Worm (Caenorhabditis elegans) whole organism, L1 larva: ENCODE measurements around the gene eri-5.
A peak's percentile ranks its signal among the peaks of the same experiment; 100 is the strongest.

ENCODE experiments used
- C16A3.4 ChIP-seq: fragments of 150-350 bp; optimal IDR thresholded peaks from 2 replicates; lab custom pipeline; 2014; ENCODE audit warnings: missing biosample characterization, missing genetic modification characterization
- C34B4.2 ChIP-seq: sonication (generic microtip); optimal IDR thresholded peaks from 2 replicates; lab custom pipeline; 2017; ENCODE audit warnings: mild to moderate bottlenecking, missing genetic modification characterization, missing compliant biosample characterization
- Y116A8C.19 ChIP-seq: sonication (generic microtip); optimal IDR thresholded peaks from 2 replicates; lab custom pipeline; 2016; ENCODE audit warnings: missing compliant biosample characterization, missing genetic modification characterization, borderline replicate concordance
- aha-1 ChIP-seq: fragments of 150-350 bp; optimal IDR thresholded peaks from 2 replicates; lab custom pipeline; 2014; ENCODE audit warnings: missing biosample characterization, missing genetic modification characterization
- alr-1 ChIP-seq: fragments of 200-800 bp; sonication (Bioruptor generic); optimal IDR thresholded peaks from 2 replicates; lab custom pipeline; 2018; ENCODE audit warnings: borderline replicate concordance, mild to moderate bottlenecking, missing genetic modification characterization, missing compliant biosample characterization
- aly-2 ChIP-seq: fragments of 150-350 bp; optimal IDR thresholded peaks from 2 replicates; lab custom pipeline; 2014; ENCODE audit warnings: missing biosample characterization, missing genetic modification characterization
- ama-1 ChIP-seq: fragments of 150-350 bp; optimal IDR thresholded peaks from 2 replicates; lab custom pipeline; 2014
- blmp-1 ChIP-seq: fragments of 150-350 bp; optimal IDR thresholded peaks from 2 replicates; lab custom pipeline; 2014; ENCODE audit warnings: missing biosample characterization, missing genetic modification characterization
- ceh-63 ChIP-seq: fragments of 200-800 bp; sonication (Bioruptor generic); optimal IDR thresholded peaks from 2 replicates; lab custom pipeline; 2018; ENCODE audit warnings: mild to moderate bottlenecking, missing genetic modification characterization, missing compliant biosample characterization
- ceh-8 ChIP-seq: fragments of 200-800 bp; sonication (Bioruptor generic); optimal IDR thresholded peaks from 2 replicates; lab custom pipeline; 2018; ENCODE audit warnings: mild to moderate bottlenecking, missing genetic modification characterization, moderate library complexity, missing compliant biosample characterization
- ceh-82 ChIP-seq, 3 experiments: fragments of 150-350 bp in 1 of 3; sonication (generic microtip) in 2 of 3; optimal IDR thresholded peaks; 2 replicates each; lab custom pipeline; 2014 to 2017; ENCODE audit warnings: missing biosample characterization in 3 of 3, missing genetic modification characterization in 3 of 3
- ceh-88 ChIP-seq: fragments of 200-800 bp; sonication (Bioruptor generic); IDR thresholded peaks from 2 replicates; pipeline ENCODE4 v1.3.6; 2022; ENCODE audit warnings: missing genetic modification characterization, missing compliant biosample characterization
- ceh-90 ChIP-seq: sonication (generic microtip); optimal IDR thresholded peaks from 2 replicates; lab custom pipeline; 2016; ENCODE audit warnings: missing genetic modification characterization, missing compliant biosample characterization
- ces-1 ChIP-seq: fragments of 150-350 bp; optimal IDR thresholded peaks from 2 replicates; lab custom pipeline; 2014; ENCODE audit warnings: missing biosample characterization, missing genetic modification reagents, missing genetic modification characterization
- dpl-1 ChIP-seq, 3 experiments: fragments of 150-350 bp in 2 of 3; sonication (generic microtip) in 1 of 3; optimal IDR thresholded peaks; 2 replicates each; lab custom pipeline; 2014 to 2017; ENCODE audit warnings: missing biosample characterization in 3 of 3, missing genetic modification characterization in 3 of 3, missing genetic modification reagents in 3 of 3
- dsc-1 ChIP-seq: sonication (generic microtip); optimal IDR thresholded peaks from 2 replicates; lab custom pipeline; 2016; ENCODE audit warnings: mild to moderate bottlenecking, missing genetic modification characterization, missing compliant biosample characterization
- efl-1 ChIP-seq, 4 experiments: fragments of 150-350 bp; optimal IDR thresholded peaks in 3 of 4; peaks in 1 of 4; 1 replicate in 1 of 4; 2 replicates in 3 of 4; lab custom pipeline; 2014; ENCODE audit warnings: missing biosample characterization in 2 of 4, missing genetic modification characterization in 2 of 4, missing genetic modification reagents in 2 of 4
- egl-13 ChIP-seq: sonication (generic microtip); optimal IDR thresholded peaks from 2 replicates; lab custom pipeline; 2016; ENCODE audit warnings: missing genotype, missing genetic modification reagents, missing genetic modification characterization, missing compliant biosample characterization
- elt-3 ChIP-seq, 6 experiments: fragments of 150-350 bp in 1 of 6; sonication (generic microtip); optimal IDR thresholded peaks; 2 replicates each; lab custom pipeline; 2017 to 2018; ENCODE audit warnings: missing biosample characterization in 6 of 6, missing genetic modification characterization in 6 of 6, inconsistent platforms in 1 of 6
- fkh-10 ChIP-seq: sonication (generic microtip); optimal IDR thresholded peaks from 2 replicates; lab custom pipeline; 2017; ENCODE audit warnings: missing biosample characterization, missing genetic modification reagents, missing genetic modification characterization
- hlh-17 ChIP-seq: fragments of 200-800 bp; sonication (Bioruptor generic); optimal IDR thresholded peaks from 2 replicates; lab custom pipeline; 2018; ENCODE audit warnings: missing genetic modification characterization, mild to moderate bottlenecking, missing compliant biosample characterization, moderate library complexity, borderline replicate concordance
- hlh-4 ChIP-seq: sonication (generic microtip); optimal IDR thresholded peaks from 2 replicates; lab custom pipeline; 2016; ENCODE audit warnings: mild to moderate bottlenecking, missing genetic modification characterization, missing compliant biosample characterization
- irx-1 ChIP-seq: sonication (generic microtip); optimal IDR thresholded peaks from 2 replicates; lab custom pipeline; 2016; ENCODE audit warnings: missing genetic modification characterization, missing compliant biosample characterization
- lin-13 ChIP-seq: fragments of 150-350 bp; optimal IDR thresholded peaks from 2 replicates; lab custom pipeline; 2014; ENCODE audit warnings: missing biosample characterization, missing genetic modification reagents, missing genetic modification characterization
- lin-15B ChIP-seq: fragments of 150-350 bp; sonication (generic microtip); optimal IDR thresholded peaks from 3 replicates; lab custom pipeline; 2014; ENCODE audit warnings: missing biosample characterization, missing genetic modification characterization
- lin-35 ChIP-seq, 2 experiments: fragments of 150-350 bp; optimal IDR thresholded peaks; 2 replicates each; lab custom pipeline; 2014; ENCODE audit warnings: missing biosample characterization in 2 of 2, missing genetic modification characterization in 2 of 2, missing genetic modification reagents in 2 of 2
- lin-39 ChIP-seq: fragments of 150-350 bp; optimal IDR thresholded peaks from 2 replicates; lab custom pipeline; 2014; ENCODE audit warnings: missing biosample characterization, missing genetic modification reagents, missing genetic modification characterization
- lir-3 ChIP-seq: sonication (generic microtip); optimal IDR thresholded peaks from 2 replicates; lab custom pipeline; 2016; ENCODE audit warnings: mild to moderate bottlenecking, missing genetic modification characterization, moderate library complexity, missing compliant biosample characterization; ENCODE audit not compliant: poor library complexity
- lsy-2 ChIP-seq, 2 experiments: fragments of 150-350 bp; optimal IDR thresholded peaks; 2 replicates each; lab custom pipeline; 2014; ENCODE audit warnings: missing biosample characterization in 2 of 2, missing genetic modification characterization in 2 of 2
- mef-2 ChIP-seq: fragments of 150-350 bp; optimal IDR thresholded peaks from 2 replicates; lab custom pipeline; 2014; ENCODE audit warnings: missing biosample characterization, missing genetic modification characterization
- mep-1 ChIP-seq: fragments of 150-350 bp; optimal IDR thresholded peaks from 2 replicates; lab custom pipeline; 2014; ENCODE audit warnings: missing biosample characterization, missing genetic modification characterization
- nhr-11 ChIP-seq: fragments of 150-350 bp; optimal IDR thresholded peaks from 2 replicates; lab custom pipeline; 2014; ENCODE audit warnings: missing biosample characterization, missing genetic modification characterization
- nhr-20 ChIP-seq: sonication (generic microtip); optimal IDR thresholded peaks from 2 replicates; lab custom pipeline; 2016; ENCODE audit warnings: mild to moderate bottlenecking, missing genetic modification characterization, missing compliant biosample characterization
- nhr-237 ChIP-seq: fragments of 150-350 bp; optimal IDR thresholded peaks from 2 replicates; lab custom pipeline; 2014; ENCODE audit warnings: missing biosample characterization, missing genetic modification characterization
- nhr-47 ChIP-seq: sonication (generic microtip); optimal IDR thresholded peaks from 2 replicates; lab custom pipeline; 2016; ENCODE audit warnings: mild to moderate bottlenecking, missing genetic modification characterization, moderate library complexity, missing compliant biosample characterization
- nhr-76 ChIP-seq: sonication (generic microtip); optimal IDR thresholded peaks from 2 replicates; lab custom pipeline; 2017; ENCODE audit warnings: missing biosample characterization, missing genetic modification characterization
- nhr-77 ChIP-seq: fragments of 150-350 bp; optimal IDR thresholded peaks from 2 replicates; lab custom pipeline; 2014; ENCODE audit warnings: missing biosample characterization, missing genetic modification characterization
- nhr-84 ChIP-seq: sonication (generic microtip); optimal IDR thresholded peaks from 2 replicates; lab custom pipeline; 2017; ENCODE audit warnings: missing biosample characterization, missing genetic modification characterization
- nhr-85 ChIP-seq: sonication (generic microtip); peaks from one replicate; lab custom pipeline; 2016; ENCODE audit warnings: missing genetic modification characterization, inconsistent platforms, missing compliant biosample characterization
- pag-3 ChIP-seq: sonication (generic microtip); optimal IDR thresholded peaks from 2 replicates; lab custom pipeline; 2017; ENCODE audit warnings: missing genetic modification characterization, mild to moderate bottlenecking, missing compliant biosample characterization, antibody characterized with exemption, borderline replicate concordance; ENCODE audit not compliant: insufficient read depth
- pqm-1 ChIP-seq: sonication (generic microtip); optimal IDR thresholded peaks from 3 replicates; lab custom pipeline; 2017; ENCODE audit warnings: missing biosample characterization, missing genetic modification characterization
- skn-1 ChIP-seq: fragments of 150-350 bp; optimal IDR thresholded peaks from 2 replicates; lab custom pipeline; 2014; ENCODE audit warnings: missing biosample characterization, missing genetic modification characterization
- snpc-4 ChIP-seq: fragments of 150-350 bp; optimal IDR thresholded peaks from 2 replicates; lab custom pipeline; 2014; ENCODE audit warnings: missing biosample characterization, missing genetic modification characterization
- snu-23 ChIP-seq: sonication (generic microtip); optimal IDR thresholded peaks from 2 replicates; lab custom pipeline; 2016; ENCODE audit warnings: missing genetic modification characterization, missing compliant biosample characterization
- sup-37 ChIP-seq: fragments of 200-800 bp; sonication (Bioruptor generic); optimal IDR thresholded peaks from 2 replicates; lab custom pipeline; 2018; ENCODE audit warnings: mild to moderate bottlenecking, missing genetic modification characterization, missing compliant biosample characterization
- tlp-1 ChIP-seq: fragments of 150-350 bp; optimal IDR thresholded peaks from 2 replicates; lab custom pipeline; 2014; ENCODE audit warnings: missing biosample characterization, missing genetic modification characterization
- zag-1 ChIP-seq: fragments of 150-350 bp; optimal IDR thresholded peaks from 2 replicates; lab custom pipeline; 2014; ENCODE audit warnings: missing biosample characterization, missing genetic modification characterization
- zip-4 ChIP-seq: fragments of 200-800 bp; sonication (Bioruptor generic); optimal IDR thresholded peaks from 2 replicates; lab custom pipeline; 2018; ENCODE audit warnings: mild to moderate bottlenecking, missing genetic modification characterization, moderate library complexity, missing compliant biosample characterization
- ztf-11 ChIP-seq, 2 experiments: sonication (generic microtip); optimal IDR thresholded peaks; 2 replicates each; lab custom pipeline; 2016 to 2017; ENCODE audit warnings: missing genetic modification characterization in 2 of 2, missing biosample characterization in 1 of 2, missing compliant biosample characterization in 1 of 2
- ztf-4 ChIP-seq: fragments of 150-350 bp; optimal IDR thresholded peaks from 2 replicates; lab custom pipeline; 2014; ENCODE audit warnings: missing biosample characterization, missing genetic modification characterization

The eri-5 gene

ce11 chrIV:2390251-2390672 is 359 bp upstream of the eri-5 start (continued):
- TF ChIP-seq C34B4.2 (peak; percentile 18), nhr-11 (tag; lab: Kevin White, UChicago) (no peak), C16A3.4 (tag; lab: Kevin White, UChicago) (peak; percentile 10), nhr-84 (tag; lab: Kevin White, UChicago) (no peak), snpc-4 (tag; lab: Kevin White, UChicago) (no peak), nhr-77 (no peak), lin-15B (no peak), ama-1 (peak; percentile 54), lin-39 (no peak), hlh-17 (GFP tag; lab: Kevin White, UChicago) (no peak), ces-1 (GFP tag; lab: Kevin White, UChicago) (no peak), efl-1 (optimal IDR thresholded peaks at IDR 0.05; lab: Kevin White, UChicago) (peak; percentile 12 to 44), efl-1 (GFP tag; optimal IDR thresholded peaks at IDR 0.05 in 1 of 2; lab: Kevin White, UChicago) (peak; percentile 64 to 93), aly-2 (tag; lab: Kevin White, UChicago) (no peak), lin-35 (GFP tag; optimal IDR thresholded peaks at IDR 0.05; lab: Kevin White, UChicago) (peak in 1 of 2 experiments; percentile 69), nhr-20 (tag; lab: Kevin White, UChicago) (peak; percentile 7), lir-3 (no peak), alr-1 (tag; lab: Kevin White, UChicago) (no peak), mep-1 (tag; lab: Kevin White, UChicago) (no peak), ceh-82 (tag; optimal IDR thresholded peaks at IDR 0.05; lab: Kevin White, UChicago) (no peak), nhr-237 (tag; lab: Kevin White, UChicago) (no peak), lsy-2 (tag; optimal IDR thresholded peaks at IDR 0.05; lab: Kevin White, UChicago) (peak; percentile 42 to 53), irx-1 (no peak), egl-13 (tag; lab: Kevin White, UChicago) (no peak), mef-2 (no peak), aha-1 (tag; lab: Kevin White, UChicago) (no peak), pag-3 (tag; lab: Kevin White, UChicago) (no peak), nhr-76 (tag; lab: Kevin White, UChicago) (no peak), pqm-1 (tag; lab: Kevin White, UChicago) (no peak), blmp-1 (peak; percentile 12), nhr-85 (tag; lab: Kevin White, UChicago) (no peak), tlp-1 (no peak), elt-3 (tag; optimal IDR thresholded peaks at IDR 0.05; lab: Kevin White, UChicago) (peak in 2 of 6 experiments; percentile 6 to 52), sup-37 (no peak), hlh-4 (tag; lab: Kevin White, UChicago) (no peak), skn-1 (tag; lab: Kevin White, UChicago) (no peak), dpl-1 (GFP tag; optimal IDR thresholded peaks at IDR 0.05; lab: Kevin White, UChicago) (peak; percentile 12 to 59 (median 45)), ceh-8 (GFP tag; lab: Kevin White, UChicago) (no peak)

- no peak for TF ChIP-seq Y116A8C.19 (tag; lab: Kevin White, UChicago)
- TF ChIP-seq nhr-47 (tag; lab: Kevin White, UChicago) = no peak
- no peak for TF ChIP-seq ceh-90 (tag; lab: Kevin White, UChicago)
- TF ChIP-seq hlh-17 (GFP tag; lab: Kevin White, UChicago) = no peak
- no peak for TF ChIP-seq ztf-4 (tag; lab: Kevin White, UChicago)
- TF ChIP-seq C34B4.2 = no peak
- no peak for TF ChIP-seq ceh-88 (GFP tag; lab: Robert Waterston, UW)
- TF ChIP-seq snu-23 (GFP tag; lab: Kevin White, UChicago) = no peak
- TF ChIP-seq lin-13 = no peak
- TF ChIP-seq aly-2 (tag; lab: Kevin White, UChicago) = no peak
- TF ChIP-seq egl-13 (tag; lab: Kevin White, UChicago) = no peak
- TF ChIP-seq dsc-1 = no peak
- no peak for TF ChIP-seq ztf-11 (tag; optimal IDR thresholded peaks at IDR 0.05; lab: Kevin White, UChicago)
- no peak for TF ChIP-seq zag-1 (tag; lab: Kevin White, UChicago)
- TF ChIP-seq zip-4 (GFP tag; lab: Kevin White, UChicago) = no peak
- TF ChIP-seq nhr-85 (tag; lab: Kevin White, UChicago) = no peak
- TF ChIP-seq fkh-10 = no peak
- no peak for TF ChIP-seq ceh-63 (GFP tag; lab: Kevin White, UChicago)
Observed at ce11 chrIV:2391809-2392208, 1.2 kb downstream of the eri-5 start.
